Worm (Caenorhabditis elegans) whole organism, young adult: ENCODE measurements around the gene pfkb-1.2.

Experiments
- F37B4.10 ChIP-seq: fragments of 200-800 bp; sonication (Bioruptor generic); IDR thresholded peaks from 2 replicates; pipeline ENCODE4 v1.3.6; 2022; ENCODE audit warnings: missing genetic modification characterization, missing compliant biosample characterization
- attf-5 ChIP-seq: fragments of 200-800 bp; sonication (Bioruptor generic); optimal IDR thresholded peaks from 2 replicates; lab custom pipeline; 2018; ENCODE audit warnings: mild to moderate bottlenecking, missing genetic modification characterization, missing compliant biosample characterization
- ceh-100 ChIP-seq: fragments of 200-800 bp; sonication (Bioruptor generic); IDR thresholded peaks from 2 replicates; pipeline ENCODE4 v1.3.6; 2022; ENCODE audit warnings: missing genetic modification reagents, missing genetic modification characterization, missing compliant biosample characterization
- ceh-79 ChIP-seq: sonication (generic microtip); optimal IDR thresholded peaks from 2 replicates; lab custom pipeline; 2017; ENCODE audit warnings: mild to moderate bottlenecking, missing genetic modification characterization, missing compliant biosample characterization
- dox-1 ChIP-seq: fragments of 200-800 bp; sonication (Bioruptor generic); IDR thresholded peaks from 2 replicates; pipeline ENCODE4 v1.3.6; 2022; ENCODE audit warnings: missing genetic modification reagents, missing genetic modification characterization, missing compliant biosample characterization
- lin-35 ChIP-seq, 3 experiments: fragments of 150-350 bp in 2 of 3; sonication (generic microtip) in 1 of 3; optimal IDR thresholded peaks; 2 replicates each; lab custom pipeline; 2014 to 2018; ENCODE audit warnings: missing biosample characterization in 3 of 3, missing genetic modification characterization in 3 of 3, missing genetic modification reagents in 3 of 3
- lin-54 ChIP-seq: fragments of 200-800 bp; sonication (Bioruptor generic); optimal IDR thresholded peaks from 2 replicates; lab custom pipeline; 2018; ENCODE audit warnings: mild to moderate bottlenecking, missing genetic modification characterization, missing compliant biosample characterization
- lsy-27 ChIP-seq: sonication (generic microtip); optimal IDR thresholded peaks from 2 replicates; lab custom pipeline; 2017; ENCODE audit warnings: missing genetic modification characterization, mild to moderate bottlenecking, missing compliant biosample characterization, antibody characterized with exemption, missing genotype, borderline replicate concordance; ENCODE audit not compliant: insufficient read depth
- ztf-28 ChIP-seq: fragments of 200-800 bp; sonication (Bioruptor generic); IDR thresholded peaks from 2 replicates; pipeline ENCODE4 v1.3.6; 2022; ENCODE audit warnings: missing genetic modification reagents, missing genetic modification characterization, missing compliant biosample characterization

ce11 chrIV:5917026-5917425 lies 24.7 kb upstream of the pfkb-1.2 start, which contains the start of gene dhhc-13:
- TF ChIP-seq ztf-28 (GFP tag; lab: Robert Waterston, UW) (no peak), dox-1 (GFP tag; lab: Robert Waterston, UW) (no peak), lin-54 (no peak), lin-35 (GFP tag; optimal IDR thresholded peaks at IDR 0.05; lab: Kevin White, UChicago) (no peak), attf-5 (no peak), F37B4.10 (no peak), ceh-79 (tag; lab: Kevin White, UChicago) (no peak), lsy-27 (tag; lab: Kevin White, UChicago) (no peak), ceh-100 (GFP tag; lab: Robert Waterston, UW) (no peak)
